Worm (Caenorhabditis elegans) whole organism, L3 larva: Measurements from ENCODE around the gene sri-33.

Experiments used
- R02D3.7 ChIP-seq: fragments of 150-350 bp; optimal IDR thresholded peaks from 2 replicates; lab custom pipeline; 2014; ENCODE audit warnings: missing biosample characterization, missing genetic modification characterization
- ZK546.5 ChIP-seq: sonication (generic microtip); optimal IDR thresholded peaks from 2 replicates; lab custom pipeline; 2017; ENCODE audit warnings: missing biosample characterization, missing genetic modification characterization
- aly-2 ChIP-seq: fragments of 150-350 bp; optimal IDR thresholded peaks from 2 replicates; lab custom pipeline; 2014; ENCODE audit warnings: missing biosample characterization, missing genetic modification characterization
- ceh-16 ChIP-seq: sonication (generic microtip); optimal IDR thresholded peaks from 2 replicates; lab custom pipeline; 2017; ENCODE audit warnings: missing biosample characterization, missing genetic modification characterization
- ceh-28 ChIP-seq: fragments of 150-350 bp; optimal IDR thresholded peaks from 2 replicates; lab custom pipeline; 2014; ENCODE audit warnings: missing biosample characterization, missing genetic modification reagents, missing genetic modification characterization
- egl-27 ChIP-seq: sonication (generic microtip); optimal IDR thresholded peaks from 4 replicates; lab custom pipeline; 2017; ENCODE audit warnings: missing biosample characterization, missing genetic modification reagents, missing genetic modification characterization
- egl-5 ChIP-seq: fragments of 150-350 bp; optimal IDR thresholded peaks from 2 replicates; lab custom pipeline; 2017; ENCODE audit warnings: missing biosample characterization, missing genetic modification reagents, missing genetic modification characterization, inconsistent platforms
- elt-1 ChIP-seq: fragments of 150-350 bp; optimal IDR thresholded peaks from 2 replicates; lab custom pipeline; 2014; ENCODE audit warnings: missing biosample characterization, missing genetic modification characterization
- elt-2 ChIP-seq: sonication (generic microtip); optimal IDR thresholded peaks from 2 replicates; lab custom pipeline; 2016; ENCODE audit warnings: missing genetic modification reagents, mild to moderate bottlenecking, missing genetic modification characterization, missing compliant biosample characterization
- elt-3 ChIP-seq, 3 experiments: fragments of 150-350 bp in 1 of 3; sonication (generic microtip) in 2 of 3; optimal IDR thresholded peaks; 2 replicates in 2 of 3; 4 replicates in 1 of 3; lab custom pipeline; 2014 to 2017; ENCODE audit warnings: missing biosample characterization in 3 of 3, missing genetic modification characterization in 3 of 3
- eor-1 ChIP-seq, 2 experiments: fragments of 150-350 bp; optimal IDR thresholded peaks; 2 replicates each; lab custom pipeline; 2014 to 2018; ENCODE audit warnings: missing biosample characterization in 2 of 2, missing genetic modification characterization in 2 of 2
- fkh-10 ChIP-seq: sonication (generic microtip); optimal IDR thresholded peaks from 2 replicates; lab custom pipeline; 2017; ENCODE audit warnings: missing biosample characterization, missing genetic modification reagents, missing genetic modification characterization
- fkh-2 ChIP-seq: fragments of 150-350 bp; optimal IDR thresholded peaks from 2 replicates; lab custom pipeline; 2014; ENCODE audit warnings: missing biosample characterization, missing genetic modification reagents, missing genetic modification characterization
- hmg-11 ChIP-seq: sonication (generic microtip); optimal IDR thresholded peaks from 2 replicates; lab custom pipeline; 2016; ENCODE audit warnings: missing genetic modification characterization, missing compliant biosample characterization
- jun-1 ChIP-seq: fragments of 150-350 bp; optimal IDR thresholded peaks from 2 replicates; lab custom pipeline; 2014; ENCODE audit warnings: missing biosample characterization, missing genetic modification reagents, missing genetic modification characterization
- lin-15B ChIP-seq: fragments of 150-350 bp; optimal IDR thresholded peaks from 2 replicates; lab custom pipeline; 2014; ENCODE audit warnings: missing biosample characterization, missing genetic modification characterization
- lin-39 ChIP-seq: fragments of 150-350 bp; optimal IDR thresholded peaks from 2 replicates; lab custom pipeline; 2018; ENCODE audit warnings: missing biosample characterization, missing genetic modification reagents, missing genetic modification characterization
- lsy-12 ChIP-seq: sonication (generic microtip); optimal IDR thresholded peaks from 2 replicates; lab custom pipeline; 2016; ENCODE audit warnings: mild to moderate bottlenecking, missing genetic modification characterization, missing compliant biosample characterization
- nfya-1 ChIP-seq: sonication (generic microtip); optimal IDR thresholded peaks from 2 replicates; lab custom pipeline; 2017; ENCODE audit warnings: missing genetic modification characterization, mild to moderate bottlenecking, missing compliant biosample characterization, antibody characterized with exemption, moderate library complexity; ENCODE audit not compliant: insufficient read depth
- nhr-11 ChIP-seq: fragments of 150-350 bp; optimal IDR thresholded peaks from 2 replicates; lab custom pipeline; 2014; ENCODE audit warnings: missing biosample characterization, missing genetic modification characterization
- nhr-12 ChIP-seq: fragments of 150-350 bp; optimal IDR thresholded peaks from 2 replicates; lab custom pipeline; 2014; ENCODE audit warnings: missing biosample characterization, missing genetic modification characterization
- nhr-23 ChIP-seq: fragments of 150-350 bp; optimal IDR thresholded peaks from 2 replicates; lab custom pipeline; 2014; ENCODE audit warnings: missing biosample characterization, missing genetic modification reagents, missing genetic modification characterization
- nhr-237 ChIP-seq: fragments of 150-350 bp; optimal IDR thresholded peaks from 2 replicates; lab custom pipeline; 2014; ENCODE audit warnings: missing biosample characterization, missing genetic modification characterization
- nhr-28 ChIP-seq: fragments of 150-350 bp; optimal IDR thresholded peaks from 2 replicates; lab custom pipeline; 2014; ENCODE audit warnings: missing biosample characterization, missing genetic modification characterization
- nhr-43 ChIP-seq: sonication (generic microtip); optimal IDR thresholded peaks from 2 replicates; lab custom pipeline; 2016; ENCODE audit warnings: mild to moderate bottlenecking, missing genetic modification characterization, missing compliant biosample characterization; ENCODE audit not compliant: poor library complexity, severe bottlenecking
- nhr-67 ChIP-seq: fragments of 150-350 bp; optimal IDR thresholded peaks from 2 replicates; lab custom pipeline; 2014; ENCODE audit warnings: missing biosample characterization, missing genetic modification characterization
- nhr-76 ChIP-seq: fragments of 150-350 bp; sonication (generic microtip); optimal IDR thresholded peaks from 5 replicates; lab custom pipeline; 2014; ENCODE audit warnings: missing biosample characterization, missing genetic modification characterization
- pha-4 ChIP-seq: fragments of 150-350 bp; optimal IDR thresholded peaks from 2 replicates; lab custom pipeline; 2014; ENCODE audit warnings: missing biosample characterization, missing genetic modification reagents, missing genetic modification characterization
- pqm-1 ChIP-seq: fragments of 150-350 bp; optimal IDR thresholded peaks from 2 replicates; lab custom pipeline; 2017; ENCODE audit warnings: missing biosample characterization, missing genetic modification characterization, inconsistent platforms
- sea-2 ChIP-seq: fragments of 150-350 bp; sonication (generic microtip); optimal IDR thresholded peaks from 4 replicates; lab custom pipeline; 2014; ENCODE audit warnings: missing biosample characterization, missing genetic modification reagents, missing genetic modification characterization
- snpc-4 ChIP-seq: fragments of 150-350 bp; optimal IDR thresholded peaks from 2 replicates; lab custom pipeline; 2014; ENCODE audit warnings: missing biosample characterization, missing genetic modification characterization
- tbx-2 ChIP-seq: sonication (generic microtip); optimal IDR thresholded peaks from 2 replicates; lab custom pipeline; 2016; ENCODE audit warnings: mild to moderate bottlenecking, missing genetic modification characterization, missing compliant biosample characterization
- ztf-11 ChIP-seq: fragments of 150-350 bp; optimal IDR thresholded peaks from 2 replicates; lab custom pipeline; 2014; ENCODE audit warnings: missing biosample characterization, missing genetic modification characterization
- ztf-4 ChIP-seq: fragments of 150-350 bp; optimal IDR thresholded peaks from 2 replicates; lab custom pipeline; 2014; ENCODE audit warnings: missing biosample characterization, missing genetic modification characterization

The sri-33 gene

DNA sequence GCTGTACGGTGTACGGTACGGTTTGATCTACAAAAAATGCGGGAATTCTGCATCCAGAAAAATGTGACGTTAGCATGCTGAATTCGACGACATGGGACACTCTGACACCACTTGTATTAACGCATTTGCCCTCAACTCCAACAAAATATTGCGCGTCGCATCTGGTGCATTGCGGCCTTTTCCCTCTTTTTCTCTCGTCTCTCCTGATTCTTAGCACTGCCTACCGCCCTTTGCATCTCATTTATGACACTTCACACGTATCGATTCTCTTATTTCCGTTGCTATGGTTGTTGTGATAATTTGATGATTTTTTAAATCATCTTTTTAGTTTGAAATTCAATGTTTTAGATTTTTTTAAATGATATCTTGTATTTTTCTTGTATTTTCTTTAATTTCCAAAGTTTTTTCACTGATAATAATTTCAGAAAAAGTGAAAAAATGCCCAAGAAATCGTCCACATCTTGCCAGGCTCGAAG, 37.7 kb downstream of the sri-33 start, which contains the start of gene T10D4.6:
Gene T10D4.6, plus strand, starts transcription at position 426 of the 476 bp plus-strand sequence.
- peak; percentile 56 for TF ChIP-seq pha-4 (tag; lab: Kevin White, UChicago)
- peak; percentile 8 for TF ChIP-seq lin-39
- no peak for TF ChIP-seq ztf-4 (tag; lab: Kevin White, UChicago)
- no peak for TF ChIP-seq nhr-12 (tag; lab: Kevin White, UChicago)
- no peak for TF ChIP-seq tbx-2
- TF ChIP-seq fkh-10: no peak
- TF ChIP-seq lin-15B (tag; lab: Kevin White, UChicago): peak; percentile 7
- TF ChIP-seq egl-27 (tag; lab: Kevin White, UChicago): no peak
- no peak for TF ChIP-seq elt-2
- TF ChIP-seq ZK546.5 (tag; lab: Kevin White, UChicago): no peak
- TF ChIP-seq R02D3.7 (tag; lab: Kevin White, UChicago): no peak
- TF ChIP-seq egl-5: no peak
- TF ChIP-seq eor-1 (tag; optimal IDR thresholded peaks at IDR 0.05; lab: Kevin White, UChicago): no peak
- TF ChIP-seq nfya-1: no peak
- no peak for TF ChIP-seq pqm-1 (tag; lab: Kevin White, UChicago)
- TF ChIP-seq ztf-11 (tag; lab: Kevin White, UChicago): no peak
- no peak for TF ChIP-seq ceh-28
- peak; percentile 84 for TF ChIP-seq hmg-11 (tag; lab: Kevin White, UChicago)

DNA sequence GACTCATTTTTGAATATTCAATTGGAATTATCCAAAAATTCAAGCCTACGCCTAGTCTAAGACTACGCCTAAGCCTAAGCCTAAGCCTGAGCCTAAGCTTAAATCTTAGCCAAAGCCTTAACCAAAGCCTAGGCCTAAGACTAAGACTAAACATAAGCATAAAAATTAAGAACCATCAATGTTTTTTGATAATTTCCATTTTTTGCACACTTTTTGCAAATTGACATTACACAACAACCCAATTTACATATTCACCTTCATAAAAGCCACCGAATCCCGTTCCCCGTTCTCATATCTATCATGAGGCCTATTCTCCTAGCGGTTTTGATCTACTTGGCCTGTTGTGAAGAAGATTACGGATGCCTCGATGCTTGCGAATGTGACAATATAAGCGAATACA, 39.2 kb downstream of the sri-33 start, which contains the start of gene T10D4.7:
Gene T10D4.7, plus strand, starts transcription at position 301 of the 400 bp plus-strand sequence.
- TF ChIP-seq hmg-11 (tag; lab: Kevin White, UChicago) (no peak), ZK546.5 (tag; lab: Kevin White, UChicago) (no peak), nhr-11 (no peak), eor-1 (tag; optimal IDR thresholded peaks at IDR 0.05; lab: Kevin White, UChicago) (no peak), nhr-28 (tag; lab: Kevin White, UChicago) (no peak), nhr-67 (tag; lab: Kevin White, UChicago) (no peak)

DNA sequence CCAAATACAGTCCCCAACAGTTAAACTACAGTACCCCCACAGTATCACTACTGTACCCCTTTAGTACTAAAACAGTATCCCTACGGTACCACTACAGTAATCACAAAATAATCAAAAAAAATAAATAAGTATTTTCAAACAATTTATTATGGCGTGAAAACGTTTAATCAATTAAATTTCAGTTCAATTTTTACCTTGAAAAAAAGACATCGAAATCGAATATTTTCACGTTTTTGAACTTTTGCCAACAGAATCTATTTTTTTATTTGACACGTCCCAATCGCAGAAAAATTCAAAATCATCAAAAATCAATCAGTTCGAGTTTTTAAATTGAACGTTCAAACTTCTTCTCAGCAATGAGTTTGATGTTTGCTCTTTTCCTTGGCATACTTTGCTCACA, 42.7 kb downstream of the sri-33 start, which contains the start of gene clec-123:
Gene clec-123, plus strand, starts transcription at position 301 of the 400 bp plus-strand sequence.
- TF ChIP-seq pqm-1 (tag; lab: Kevin White, UChicago) (no peak), nfya-1 (no peak), elt-3 (tag; optimal IDR thresholded peaks at IDR 0.05; lab: Kevin White, UChicago) (no peak), nhr-28 (tag; lab: Kevin White, UChicago) (no peak), ceh-16 (tag; lab: Kevin White, UChicago) (no peak), lin-15B (tag; lab: Kevin White, UChicago) (no peak), aly-2 (no peak), nhr-76 (no peak), sea-2 (GFP tag; lab: Kevin White, UChicago) (no peak), fkh-2 (tag; lab: Kevin White, UChicago) (no peak), lsy-12 (no peak), fkh-10 (no peak), eor-1 (tag; optimal IDR thresholded peaks at IDR 0.05; lab: Kevin White, UChicago) (no peak)

DNA sequence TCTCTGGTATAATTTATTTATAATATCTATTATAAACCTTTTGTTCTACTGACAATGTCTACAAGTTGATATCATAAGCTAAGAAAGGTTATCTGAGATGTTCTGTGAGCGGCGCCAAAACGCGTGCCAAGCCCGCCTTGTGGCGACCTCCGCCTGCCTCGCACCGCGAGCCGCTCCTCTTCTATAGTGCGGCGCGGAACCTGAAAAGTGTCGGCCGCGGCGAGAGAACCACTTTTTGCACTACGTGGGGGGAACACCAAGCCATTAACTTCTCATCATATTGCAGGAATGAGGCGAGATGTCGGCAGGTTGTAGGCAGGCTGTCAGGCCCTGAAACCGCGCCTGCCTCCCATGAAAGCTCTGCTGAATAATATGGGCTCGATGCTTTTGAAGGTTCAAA, 43.4 kb downstream of the sri-33 start:
- TF ChIP-seq R02D3.7 (tag; lab: Kevin White, UChicago): no peak
- TF ChIP-seq snpc-4: peak; percentile 32
- TF ChIP-seq, all 47 proteins: peak for 1

DNA sequence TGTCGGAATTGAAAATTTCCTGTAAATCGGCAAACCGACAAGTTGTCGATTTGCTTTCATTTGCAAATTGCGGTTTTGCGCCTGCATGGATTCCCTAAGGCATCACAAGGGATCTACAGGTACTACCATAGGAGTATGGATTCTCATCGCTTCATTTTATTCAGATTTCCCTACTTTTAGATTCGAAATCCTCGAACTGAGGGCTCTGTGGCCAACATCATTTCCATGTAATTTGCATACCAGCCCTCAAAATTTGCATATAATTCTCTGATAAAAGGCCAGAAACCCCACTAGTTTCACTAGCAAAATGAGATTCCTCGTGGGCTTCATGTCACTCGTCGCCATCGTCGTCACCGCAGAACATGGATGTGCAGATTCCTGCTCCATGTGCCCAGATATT, 44.3 kb downstream of the sri-33 start, which contains the start of gene Y25C1A.2:
Gene Y25C1A.2, plus strand, starts transcription at position 301 of the 400 bp plus-strand sequence.
- TF ChIP-seq elt-1 (tag; lab: Kevin White, UChicago) (no peak), jun-1 (tag; lab: Kevin White, UChicago) (no peak), nhr-67 (tag; lab: Kevin White, UChicago) (no peak), egl-27 (tag; lab: Kevin White, UChicago) (no peak), ceh-28 (no peak), nhr-237 (tag; lab: Kevin White, UChicago) (no peak), egl-5 (no peak), hmg-11 (tag; lab: Kevin White, UChicago) (no peak), elt-3 (tag; optimal IDR thresholded peaks at IDR 0.05; lab: Kevin White, UChicago) (no peak), ztf-11 (tag; lab: Kevin White, UChicago) (no peak), nhr-23 (tag; lab: Kevin White, UChicago) (no peak), nhr-43 (tag; lab: Kevin White, UChicago) (no peak)
